Worm (Caenorhabditis elegans): ENCODE measurements around the gene pqn-62.

DNA sequence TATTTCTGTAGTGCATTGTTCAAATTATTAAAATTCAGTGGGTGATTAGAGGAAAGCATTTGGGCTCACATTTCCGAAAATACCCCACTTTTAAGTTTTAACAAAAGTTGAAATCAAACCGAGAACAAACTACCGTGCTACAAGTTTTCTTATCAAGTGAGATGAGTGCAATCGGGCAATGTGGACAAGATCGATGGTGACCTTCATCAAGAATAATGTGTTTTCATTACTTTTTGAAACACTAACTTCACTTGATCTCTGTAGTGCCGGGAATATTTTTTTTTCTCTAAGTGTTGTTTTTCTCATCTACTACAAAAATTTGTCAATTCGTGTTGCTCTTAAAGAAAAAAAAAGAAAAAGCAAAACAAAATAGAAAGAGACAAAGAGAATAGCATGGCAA lies 12.9 kb downstream of the pqn-62 start:
- TF ChIP-seq lsy-2 (tag; optimal IDR thresholded peaks at IDR 0.05) (no peak), lin-13 (GFP tag; optimal IDR thresholded peaks at IDR 0.05) (no peak), jun-1 (tag; optimal IDR thresholded peaks at IDR 0.05) (no peak)

Measured in whole organism, L1 larva.